Fruit fly (Drosophila melanogaster) whole organism, adult: ENCODE data around the gene CG2321.

Source experiments
- CG1620 ChIP-seq: fragments of 200-800 bp; sonication (Bioruptor generic); optimal IDR thresholded peaks from 2 replicates; lab custom pipeline; 2016; ENCODE audit warnings: missing biosample characterization, missing genetic modification characterization
- CG7045 ChIP-seq: fragments of 200-800 bp; sonication (Bioruptor generic); optimal IDR thresholded peaks from 2 replicates; lab custom pipeline; 2017; ENCODE audit warnings: missing biosample characterization, mild to moderate bottlenecking, missing genetic modification characterization
- Clk ChIP-seq: fragments of 200-800 bp; sonication (Bioruptor generic); optimal IDR thresholded peaks from 2 replicates; lab custom pipeline; 2017; ENCODE audit warnings: missing biosample characterization, missing genetic modification characterization
- Crg-1 ChIP-seq: fragments of 200-800 bp; sonication (Bioruptor generic); optimal IDR thresholded peaks from 2 replicates; lab custom pipeline; 2016; ENCODE audit warnings: missing biosample characterization, missing genetic modification characterization
- Hr96 ChIP-seq: fragments of 200-800 bp; sonication (Bioruptor generic); optimal IDR thresholded peaks from 2 replicates; lab custom pipeline; 2016; ENCODE audit warnings: missing biosample characterization, missing genetic modification characterization
- cnc ChIP-seq, 2 experiments: fragments of >200 bp; optimal IDR thresholded peaks; 2 replicates each; lab custom pipeline; 2017
- ovo ChIP-seq: fragments of 200-800 bp; sonication (Bioruptor generic); optimal IDR thresholded peaks from 2 replicates; lab custom pipeline; 2016; ENCODE audit warnings: missing biosample characterization, missing genetic modification characterization
- tj ChIP-seq: fragments of 200-800 bp; sonication (Bioruptor generic); optimal IDR thresholded peaks from 3 replicates; lab custom pipeline; 2017; ENCODE audit warnings: missing biosample characterization, mild to moderate bottlenecking, missing genetic modification characterization, moderate library complexity

- TF ChIP-seq tj (no peak), ovo (GFP tag; lab: Kevin White, UChicago) (no peak), CG7045 (no peak), Crg-1 (GFP tag; lab: Kevin White, UChicago) (no peak), CG1620 (no peak), cnc (optimal IDR thresholded peaks at IDR 0.05; lab: Kevin White, UChicago) (no peak), Clk (no peak), Hr96 (no peak)
Measured at dm6 chr3R:29519332-29519731, 30.3 kb upstream of the CG2321 start.
